Fruit fly (Drosophila melanogaster): ENCODE measurements around the gene CSN5.

The CSN5 gene

DNA sequence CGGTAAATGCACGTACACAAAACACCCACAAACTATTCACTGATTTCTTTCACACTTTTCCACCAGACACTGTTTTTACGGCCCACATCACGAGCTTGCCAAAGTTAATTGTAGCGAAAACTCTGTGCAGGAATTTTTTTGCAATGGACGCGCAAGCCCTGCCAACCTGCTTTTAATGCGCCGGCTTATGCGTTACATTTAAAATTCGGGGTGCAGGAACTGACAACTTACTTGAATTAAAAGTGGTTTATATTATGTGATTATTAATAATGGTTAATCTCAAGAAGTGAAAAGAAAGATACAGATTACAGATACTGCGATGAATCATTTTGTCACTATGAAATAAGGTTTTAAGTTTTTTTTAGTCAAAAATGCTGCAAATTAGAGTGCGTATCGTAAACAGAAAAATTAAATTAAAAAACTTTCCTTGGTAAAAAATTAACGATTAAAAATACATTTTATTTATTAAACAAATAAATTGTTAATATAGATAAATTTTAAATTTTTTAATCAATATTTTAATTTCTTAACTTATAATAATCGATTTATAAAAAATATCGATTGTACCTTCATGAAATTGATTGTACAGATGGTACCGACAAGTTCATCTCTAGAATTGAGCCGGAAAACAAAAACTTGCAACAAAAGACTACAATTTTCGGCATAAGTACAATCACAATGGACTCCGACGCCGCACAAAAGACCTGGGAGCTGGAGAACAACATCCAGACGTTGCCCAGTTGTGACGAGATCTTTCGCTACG lies at the start of gene CSN5, which contains the start of gene CG42232:
Gene CSN5, plus strand, starts transcription at position 599 of the 763 bp plus-strand sequence.
Gene CG42232, minus strand, starts transcription at position 163 of the 763 bp plus-strand sequence.
- peak; percentile 16 for TF ChIP-seq CG17801 (GFP tag; optimal IDR thresholded peaks at IDR 0.05; ENCODE audit: partially characterized antibody)

DNA sequence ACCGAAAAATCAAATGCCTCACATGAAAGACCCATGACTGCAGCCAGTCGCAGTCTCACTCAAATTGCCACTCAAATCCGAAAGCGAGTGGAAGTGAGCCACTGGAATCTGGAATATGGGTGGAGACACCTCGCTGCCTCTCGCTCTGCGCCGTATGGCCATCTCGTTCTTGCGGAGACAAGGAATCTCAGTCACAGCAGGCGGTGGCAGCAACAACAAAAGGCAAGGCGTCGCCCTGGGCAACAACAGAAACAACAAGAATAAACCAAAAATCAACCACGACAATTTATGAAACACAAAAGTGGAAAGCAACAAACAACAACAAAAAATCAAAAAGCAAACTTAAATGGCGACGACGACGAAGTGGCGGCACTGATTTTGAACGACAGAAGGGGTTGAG lies 46.6 kb upstream of the CSN5 start:
- TF ChIP-seq CG17801 (GFP tag; optimal IDR thresholded peaks at IDR 0.05; ENCODE audit: partially characterized antibody): no peak

DNA sequence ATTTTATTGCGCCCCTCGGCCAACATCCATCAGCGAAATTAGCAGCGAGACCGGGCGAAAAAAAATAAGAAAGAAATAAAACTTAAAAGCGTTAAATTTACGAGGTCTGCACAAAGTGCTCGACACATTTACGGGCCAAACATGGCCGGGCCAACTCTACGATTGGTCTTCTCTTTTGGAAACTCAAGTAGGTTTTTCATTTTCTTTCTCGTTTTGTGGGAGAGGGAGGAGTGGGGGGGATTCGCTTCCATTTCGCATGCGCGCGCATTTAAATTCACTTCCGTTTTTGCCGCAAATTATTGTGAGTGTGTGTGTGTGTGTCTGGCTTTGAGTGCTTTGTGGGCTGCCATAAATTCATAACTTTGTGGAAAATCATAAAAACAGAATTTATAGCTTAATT lies 42.4 kb upstream of the CSN5 start:
- no peak for TF ChIP-seq CG17801 (GFP tag; optimal IDR thresholded peaks at IDR 0.05; ENCODE audit: partially characterized antibody)

DNA sequence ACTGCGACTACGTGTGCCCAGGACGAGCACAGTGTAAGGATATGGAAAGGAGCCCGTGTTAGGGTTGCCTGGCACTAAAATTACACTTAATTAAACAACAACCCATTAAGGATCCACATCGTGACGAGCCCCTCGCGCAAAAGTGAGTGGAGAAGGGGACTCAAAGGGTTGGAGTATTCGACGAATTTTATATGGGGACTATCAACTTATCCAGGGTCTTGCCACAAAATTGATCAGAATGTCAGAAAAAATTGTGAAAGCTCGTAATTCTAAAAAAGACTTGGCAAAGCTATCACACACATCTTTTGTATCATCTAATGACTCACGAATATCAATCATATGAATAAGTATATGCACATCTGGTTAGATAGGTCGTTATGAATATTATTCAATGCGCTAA lies 39.5 kb upstream of the CSN5 start, which contains the start of gene CG31279:
Gene CG31279, plus strand, starts transcription at position 301 of the 400 bp plus-strand sequence.
- no peak for TF ChIP-seq CG17801 (GFP tag; optimal IDR thresholded peaks at IDR 0.05; ENCODE audit: partially characterized antibody)

DNA sequence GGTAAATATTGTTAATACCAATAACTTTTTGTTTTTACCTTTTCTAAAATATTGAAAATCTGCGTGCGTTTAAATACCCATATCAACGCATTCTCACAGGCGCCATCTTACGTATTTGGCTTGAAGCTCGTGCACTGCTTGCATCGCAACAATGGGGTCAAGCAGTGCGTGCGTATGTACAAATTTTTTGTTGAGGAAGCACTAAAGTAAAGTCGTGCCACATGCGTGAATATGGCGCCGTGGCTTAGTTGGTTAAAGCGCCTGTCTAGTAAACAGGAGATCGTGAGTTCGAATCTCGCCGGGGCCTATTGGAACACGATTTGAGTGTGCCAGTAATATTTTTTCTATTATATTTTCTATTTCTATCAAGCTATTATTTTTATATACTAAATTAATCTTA lies 38.2 kb upstream of the CSN5 start:
- TF ChIP-seq CG17801 (GFP tag; optimal IDR thresholded peaks at IDR 0.05; ENCODE audit: partially characterized antibody): peak; percentile 25

DNA sequence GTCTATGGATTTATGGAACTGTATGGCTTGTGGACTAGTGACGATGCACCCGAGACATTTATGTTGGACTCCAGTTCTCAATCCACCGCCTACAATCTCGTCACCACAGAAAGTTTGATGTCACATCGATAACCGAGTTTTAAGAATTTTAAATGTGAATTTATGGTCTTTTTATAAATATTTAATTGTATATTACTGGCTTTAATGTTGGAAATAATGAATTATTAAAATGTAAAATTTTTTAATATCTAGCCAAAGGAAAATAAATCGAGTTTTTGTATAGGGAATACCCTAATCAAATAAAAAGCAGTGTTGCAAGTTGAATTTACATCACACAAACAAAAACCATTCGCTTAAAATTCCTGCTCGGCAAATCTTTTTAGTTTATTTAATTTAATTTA lies 37.2 kb upstream of the CSN5 start, which contains the start of gene Fntb:
Gene Fntb, plus strand, starts transcription at position 334 of the 401 bp plus-strand sequence.
- peak; percentile 79 for TF ChIP-seq CG17801 (GFP tag; optimal IDR thresholded peaks at IDR 0.05; ENCODE audit: partially characterized antibody)

DNA sequence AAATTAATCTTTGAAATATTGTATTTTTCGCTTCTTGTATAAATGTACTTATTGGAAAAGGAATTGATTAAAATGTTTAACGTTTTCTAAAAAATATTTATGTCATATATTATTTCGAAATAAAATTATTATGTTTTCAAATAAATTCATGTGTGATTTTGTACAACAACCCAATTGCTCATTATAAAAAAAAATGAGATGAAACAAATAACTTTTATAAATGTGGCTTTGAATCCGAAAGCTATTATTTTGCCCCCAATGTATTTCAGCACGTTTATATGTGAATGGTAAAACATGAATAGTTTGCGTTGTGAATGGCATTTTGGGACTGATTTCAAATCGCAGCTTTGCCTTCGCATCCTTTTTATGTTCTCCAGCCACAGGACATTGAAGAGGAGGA lies 35.3 kb upstream of the CSN5 start, which contains the start of gene CG14881:
Gene CG14881, plus strand, starts transcription at position 301 of the 400 bp plus-strand sequence.
- TF ChIP-seq CG17801 (GFP tag; optimal IDR thresholded peaks at IDR 0.05; ENCODE audit: partially characterized antibody): no peak

DNA sequence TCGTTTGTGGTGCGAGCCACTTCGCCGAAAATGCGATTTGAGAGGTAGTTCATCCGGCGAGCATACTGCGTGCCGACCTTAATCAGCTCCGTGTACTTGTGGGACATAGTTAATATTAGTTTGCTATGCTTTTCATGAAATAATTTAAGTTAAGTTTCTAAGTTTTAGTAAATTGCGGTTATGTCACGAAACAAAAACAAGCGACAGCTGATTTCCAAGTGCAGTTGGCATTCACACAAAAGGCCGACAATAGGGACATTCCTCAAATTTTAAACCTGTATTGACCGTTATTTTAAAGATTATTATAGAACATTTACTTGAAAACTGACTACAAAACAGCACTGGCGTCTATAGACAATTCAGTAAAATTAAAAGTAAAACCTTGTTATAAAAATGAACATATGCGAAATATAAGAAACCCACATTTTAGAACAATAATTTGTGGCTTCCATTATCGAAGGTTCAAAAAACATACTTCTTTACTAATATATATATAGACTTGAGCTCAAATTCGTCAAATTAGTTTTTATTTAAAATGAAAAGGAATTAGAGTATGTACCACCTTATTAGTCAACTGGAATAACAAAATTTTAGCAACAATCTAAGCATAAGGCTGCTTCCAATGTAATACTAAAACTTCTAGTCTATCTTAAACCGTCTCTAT lies 33.4 kb upstream of the CSN5 start, which contains the start of gene mRpS33:
Gene mRpS33, minus strand, starts transcription at position 224 of the 664 bp plus-strand sequence.
- no peak for TF ChIP-seq CG17801 (GFP tag; optimal IDR thresholded peaks at IDR 0.05; ENCODE audit: partially characterized antibody)

DNA sequence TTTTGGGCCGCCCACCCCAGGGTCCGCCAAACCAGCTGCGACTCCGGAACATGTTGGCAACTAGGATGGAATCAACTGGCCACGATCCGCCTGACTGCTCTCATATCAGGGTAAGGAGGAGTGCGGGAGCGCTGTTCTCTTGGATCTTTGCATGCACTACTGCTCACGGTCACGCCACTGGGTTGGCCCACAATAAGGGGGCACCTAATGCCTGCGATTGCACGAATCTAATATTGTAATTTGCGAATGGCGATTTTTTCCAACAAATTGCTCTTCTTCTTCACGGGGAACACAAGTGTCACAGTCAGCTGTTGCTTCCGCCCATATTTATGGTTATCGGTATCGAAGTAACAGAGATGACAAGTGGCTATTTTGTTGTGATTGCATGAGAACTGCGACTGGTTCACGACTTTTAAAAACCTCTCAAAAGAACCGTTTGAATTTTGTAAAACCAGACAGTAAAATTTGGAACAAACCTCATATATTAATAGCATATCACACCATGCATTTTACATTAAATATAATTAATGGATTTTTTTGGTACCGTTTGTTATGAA lies 28.5 kb upstream of the CSN5 start, which contains the start of gene ema:
Gene ema, minus strand, starts transcription at position 295 of the 557 bp plus-strand sequence.
- peak; percentile 61 for TF ChIP-seq CG17801 (GFP tag; optimal IDR thresholded peaks at IDR 0.05; ENCODE audit: partially characterized antibody)

DNA sequence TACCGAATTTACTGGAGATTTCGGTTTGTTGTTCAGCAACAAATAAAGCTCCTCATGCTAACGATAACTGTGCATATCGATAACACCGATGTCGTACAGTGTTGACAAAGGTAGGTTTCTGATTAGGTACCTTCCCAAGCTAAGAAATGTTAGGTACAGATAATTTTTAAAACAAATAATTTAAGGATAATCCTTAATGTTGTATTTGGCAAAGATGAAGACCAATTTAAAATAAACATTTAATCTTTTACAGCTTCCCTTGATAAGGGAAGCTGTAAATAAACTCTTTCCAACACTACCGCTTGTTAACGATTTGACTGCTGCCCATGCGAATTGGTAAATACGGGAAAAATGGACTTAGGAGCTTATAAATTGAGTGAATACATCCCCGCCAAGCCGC lies 27.0 kb upstream of the CSN5 start, which contains the start of the genes Ttc1 and CG14882:
Gene Ttc1, minus strand, starts transcription at position 71 of the 400 bp plus-strand sequence.
Gene CG14882, plus strand, starts transcription at position 271 of the 400 bp plus-strand sequence.
- peak; percentile 87 for TF ChIP-seq CG17801 (GFP tag; optimal IDR thresholded peaks at IDR 0.05; ENCODE audit: partially characterized antibody)

DNA sequence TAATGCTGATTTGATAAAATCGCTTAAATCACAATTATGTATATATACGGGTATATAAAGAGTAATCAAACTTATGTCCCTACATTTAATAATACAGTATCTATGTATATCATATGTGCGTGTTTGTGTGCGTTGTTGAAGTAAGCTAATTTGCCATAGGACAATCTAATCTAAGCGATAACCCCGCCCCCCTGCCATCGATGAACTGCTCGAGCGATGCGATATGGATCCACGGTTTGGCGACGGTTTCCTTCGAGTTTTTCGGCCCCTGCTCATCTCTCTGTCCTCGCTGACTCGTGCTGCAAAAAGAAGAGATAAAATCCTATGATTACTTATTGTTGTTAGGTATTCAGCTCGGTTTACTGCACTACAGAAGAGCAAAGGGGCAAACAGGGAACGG lies 23.1 kb upstream of the CSN5 start:
- no peak for TF ChIP-seq CG17801 (GFP tag; optimal IDR thresholded peaks at IDR 0.05; ENCODE audit: partially characterized antibody)

DNA sequence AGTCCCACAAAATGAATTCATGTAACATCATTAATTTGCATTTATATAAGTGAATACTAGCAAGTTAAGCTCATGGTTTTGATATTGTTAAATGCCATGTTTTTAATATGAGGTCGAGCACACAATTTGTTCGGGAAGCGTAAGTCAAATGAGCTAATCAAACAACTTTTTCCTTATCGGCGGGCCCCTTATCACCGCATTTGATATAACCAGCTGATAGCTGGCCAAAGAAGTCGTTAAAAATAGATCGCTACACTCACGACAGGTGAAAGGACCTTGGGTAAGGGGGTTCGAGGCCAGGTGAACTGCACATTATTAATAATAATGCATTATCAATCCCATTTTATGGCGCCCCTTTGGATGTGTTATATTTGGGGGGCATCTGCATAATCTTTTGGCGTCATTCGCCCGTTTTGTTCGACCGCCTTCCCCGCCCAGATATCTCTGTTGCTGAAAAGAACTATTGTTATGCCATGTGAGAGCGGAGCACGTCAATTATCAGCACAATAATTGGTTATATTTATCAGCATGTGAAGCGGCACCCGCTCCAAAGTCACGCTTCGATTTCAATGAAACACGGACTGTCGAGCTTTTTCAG lies 22.4 kb upstream of the CSN5 start:
- TF ChIP-seq CG17801 (GFP tag; optimal IDR thresholded peaks at IDR 0.05; ENCODE audit: partially characterized antibody): no peak

DNA sequence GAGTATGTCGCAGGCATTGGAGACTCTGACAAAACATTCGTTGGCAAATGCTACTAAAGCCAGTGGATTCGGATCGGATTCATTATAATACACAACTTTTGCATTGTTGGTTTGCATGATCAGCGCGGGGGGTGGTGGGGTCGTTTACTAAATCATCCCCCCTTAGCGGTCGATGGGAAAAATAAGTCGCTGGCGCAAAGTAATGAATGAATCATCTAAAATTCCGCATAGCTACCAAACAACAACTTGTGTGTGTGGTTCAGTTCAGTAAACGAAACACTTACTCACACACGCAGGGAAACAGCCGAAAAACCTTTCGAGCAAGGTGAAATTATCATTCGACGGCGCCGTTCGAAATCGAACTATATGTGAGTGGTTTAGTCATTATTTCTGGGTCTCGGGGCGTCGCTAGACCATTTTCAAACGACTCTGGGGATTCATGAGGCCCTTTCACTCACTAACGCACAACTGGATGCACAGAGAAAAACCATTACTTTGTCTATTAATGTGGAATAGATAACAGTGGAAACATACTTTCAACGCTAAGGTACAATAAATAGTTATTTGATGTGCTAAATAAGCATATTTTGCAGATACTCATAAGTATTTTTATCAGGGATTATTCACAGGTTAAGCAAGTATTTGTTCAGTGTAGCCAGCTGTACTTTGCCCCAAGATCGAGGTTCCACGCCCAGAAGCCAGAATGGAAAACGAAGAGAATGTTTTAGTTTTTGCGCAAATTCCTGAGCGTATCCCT lies 21.3 kb upstream of the CSN5 start:
- TF ChIP-seq CG17801 (GFP tag; optimal IDR thresholded peaks at IDR 0.05; ENCODE audit: partially characterized antibody): peak; percentile 15

Data from ovary, adult (tissue).